Fruit fly (Drosophila melanogaster): ENCODE measurements around the gene CG11811.

CG11811 gene

dm6 chr3L:10704482-10704993 lies 13.7 kb downstream of the CG11811 start:
- no peak for TF ChIP-seq CG8478 (optimal IDR thresholded peaks at IDR 0.05)
- no peak for TF ChIP-seq CTCF (optimal IDR thresholded peaks at IDR 0.05)

DNA sequence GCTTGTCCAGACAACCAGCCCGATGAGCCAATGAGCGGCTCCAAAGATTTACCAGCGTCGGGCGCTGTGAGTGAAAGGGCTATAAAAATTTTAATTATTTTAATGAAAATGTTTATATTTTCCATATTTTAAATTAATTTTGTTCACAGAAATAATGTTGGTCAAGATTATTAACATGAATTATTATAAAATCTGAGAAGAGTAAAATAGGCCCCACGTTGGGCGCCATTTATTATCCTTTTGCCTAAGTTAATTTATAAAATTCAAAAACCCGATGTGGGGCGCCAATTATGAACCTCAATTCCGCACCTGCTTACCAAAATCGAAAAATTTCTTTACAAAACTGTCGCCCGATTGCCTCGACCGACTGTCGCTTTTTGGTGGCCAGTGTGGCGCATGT lies 18.3 kb downstream of the CG11811 start:
- TF ChIP-seq CG8478 (optimal IDR thresholded peaks at IDR 0.05), result no peak
- TF ChIP-seq CTCF (optimal IDR thresholded peaks at IDR 0.05), result no peak

- no peak for TF ChIP-seq CG8478 (optimal IDR thresholded peaks at IDR 0.05)
- TF ChIP-seq CTCF (optimal IDR thresholded peaks at IDR 0.05), result no peak
These were observed 20.5 kb downstream of the CG11811 start for dm6 chr3L:10711352-10711751.

- TF ChIP-seq CTCF (optimal IDR thresholded peaks at IDR 0.05), result no peak
- no peak for TF ChIP-seq CG8478 (optimal IDR thresholded peaks at IDR 0.05)
These were observed 21.2 kb downstream of the CG11811 start for dm6 chr3L:10712005-10712404.

DNA sequence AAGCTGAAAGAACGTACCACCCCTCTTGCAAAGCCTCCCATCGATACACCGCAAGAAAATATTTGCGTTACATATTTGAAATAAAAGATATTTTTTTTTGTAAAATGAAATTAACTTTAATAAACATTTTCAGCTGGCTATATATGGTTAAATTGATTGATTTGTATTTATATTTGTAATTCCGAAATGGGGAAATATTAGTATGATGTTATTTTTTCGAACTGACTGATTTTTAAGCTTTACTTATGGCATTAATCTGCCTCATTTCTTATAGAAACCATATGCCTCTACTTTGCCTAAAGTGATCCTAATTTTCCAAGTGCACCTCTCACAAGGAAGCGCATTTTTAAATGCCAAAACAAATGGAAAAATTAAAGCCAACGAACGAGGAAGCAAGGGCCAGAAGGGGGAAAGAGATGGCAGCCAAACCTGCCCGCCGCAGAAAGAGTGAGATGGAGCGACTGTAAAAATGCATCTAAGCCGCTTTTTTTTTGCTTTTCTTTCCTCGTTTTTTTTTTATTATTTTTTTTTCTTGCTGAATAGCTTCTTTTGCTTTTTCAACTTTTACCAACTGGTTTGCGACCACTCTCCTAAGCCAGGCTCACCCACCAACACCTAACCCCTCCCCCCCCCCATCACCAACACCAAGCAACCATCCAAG lies 22.8 kb downstream of the CG11811 start:
- TF ChIP-seq CTCF (optimal IDR thresholded peaks at IDR 0.05) (no peak), CG8478 (optimal IDR thresholded peaks at IDR 0.05) (no peak)

- TF ChIP-seq CG8478 (optimal IDR thresholded peaks at IDR 0.05) (no peak), CTCF (optimal IDR thresholded peaks at IDR 0.05) (no peak)
These were observed 24.9 kb downstream of the CG11811 start for dm6 chr3L:10715748-10716147.

DNA sequence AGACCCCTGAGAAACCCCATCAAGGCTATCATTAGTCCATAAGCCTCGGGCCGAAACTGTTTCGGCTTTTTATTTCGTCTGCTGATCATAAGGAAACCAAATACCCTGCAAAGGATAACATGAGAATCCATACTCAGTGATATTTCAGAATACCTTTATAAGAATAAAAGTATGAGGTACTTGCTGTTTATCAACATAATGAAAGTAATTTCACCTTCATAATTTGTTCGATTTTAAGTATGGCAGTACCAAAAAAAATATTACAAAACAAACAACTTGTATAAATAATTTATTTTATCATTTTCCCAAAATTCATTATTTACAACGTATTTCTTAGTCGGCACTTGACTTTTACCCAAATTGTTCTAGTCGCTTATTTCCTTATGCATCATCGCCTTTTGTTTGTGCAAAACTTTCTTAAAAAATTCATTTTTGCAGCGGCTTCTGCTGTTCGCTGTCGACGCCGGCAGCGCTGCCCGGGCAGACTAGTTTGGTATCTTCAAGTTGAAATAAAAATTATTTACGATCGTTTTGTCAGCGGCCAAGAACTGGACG lies 25.6 kb downstream of the CG11811 start:
- TF ChIP-seq CTCF (optimal IDR thresholded peaks at IDR 0.05) (no peak), CG8478 (optimal IDR thresholded peaks at IDR 0.05) (no peak)

dm6 chr3L:10719771-10720170 lies 28.9 kb downstream of the CG11811 start:
- TF ChIP-seq CTCF (optimal IDR thresholded peaks at IDR 0.05), result no peak
- no peak for TF ChIP-seq CG8478 (optimal IDR thresholded peaks at IDR 0.05)

dm6 chr3L:10722607-10723006 lies 31.8 kb downstream of the CG11811 start:
- no peak for TF ChIP-seq CTCF (optimal IDR thresholded peaks at IDR 0.05)
- TF ChIP-seq CG8478 (optimal IDR thresholded peaks at IDR 0.05), result no peak

DNA sequence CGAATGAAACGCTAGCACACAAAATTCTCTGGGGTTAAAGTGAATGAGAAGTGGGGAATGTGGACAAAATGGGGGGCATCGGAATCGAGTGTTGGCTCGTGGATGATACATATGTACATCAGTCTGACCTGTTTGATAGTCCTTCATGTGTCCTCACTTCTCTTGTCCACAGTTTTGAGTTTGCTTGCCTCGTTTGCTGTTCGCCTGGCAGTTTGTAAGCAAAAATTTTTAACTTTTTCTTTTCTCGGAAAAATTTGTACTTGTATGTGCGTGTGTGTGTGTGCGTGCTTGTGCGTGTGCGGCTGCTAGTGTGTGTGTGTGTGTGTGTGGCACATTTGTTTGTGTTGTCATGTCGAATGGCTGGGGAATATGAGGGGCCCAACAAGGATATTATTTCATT lies 32.8 kb downstream of the CG11811 start:
- no peak for TF ChIP-seq CG8478 (optimal IDR thresholded peaks at IDR 0.05)
- no peak for TF ChIP-seq CTCF (optimal IDR thresholded peaks at IDR 0.05)

DNA sequence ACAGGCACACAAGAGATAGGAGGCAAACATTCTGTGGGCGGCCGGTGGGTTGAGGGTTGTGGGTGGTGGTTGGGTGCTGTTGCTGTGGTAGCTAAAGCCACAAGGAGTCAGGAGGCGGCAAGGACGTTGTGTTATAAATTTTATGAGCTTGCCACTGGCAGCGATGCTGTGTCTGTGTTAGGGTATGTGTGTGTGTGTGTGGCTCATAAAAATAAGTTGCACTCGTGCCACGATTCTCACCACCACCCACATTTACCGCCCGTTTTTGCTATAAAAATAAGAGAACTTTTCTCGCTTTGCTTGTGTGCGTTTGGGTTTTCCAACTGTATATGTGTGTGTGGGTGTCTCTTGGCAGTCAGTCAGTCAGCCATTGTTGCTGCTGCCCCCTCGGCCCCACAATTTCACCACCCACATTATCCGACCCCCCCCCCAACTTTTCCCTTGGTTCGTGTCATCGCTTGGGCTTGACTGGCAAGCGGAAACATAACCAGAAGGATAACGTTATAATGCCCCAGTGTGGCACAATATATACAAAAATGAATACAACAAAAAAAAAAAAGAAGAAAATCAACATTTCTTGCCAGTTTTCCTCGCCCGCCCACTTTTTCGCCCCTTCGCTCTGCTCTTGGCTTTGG lies 34.1 kb downstream of the CG11811 start:
- TF ChIP-seq CG8478 (optimal IDR thresholded peaks at IDR 0.05), result no peak

dm6 chr3L:10727123-10727522 lies 36.3 kb downstream of the CG11811 start:
- TF ChIP-seq CG8478 (optimal IDR thresholded peaks at IDR 0.05) (no peak), CTCF (optimal IDR thresholded peaks at IDR 0.05) (no peak)

dm6 chr3L:10732032-10732431 lies 41.2 kb downstream of the CG11811 start:
- no peak for TF ChIP-seq CG8478 (optimal IDR thresholded peaks at IDR 0.05)
- TF ChIP-seq CTCF (optimal IDR thresholded peaks at IDR 0.05), result no peak

DNA sequence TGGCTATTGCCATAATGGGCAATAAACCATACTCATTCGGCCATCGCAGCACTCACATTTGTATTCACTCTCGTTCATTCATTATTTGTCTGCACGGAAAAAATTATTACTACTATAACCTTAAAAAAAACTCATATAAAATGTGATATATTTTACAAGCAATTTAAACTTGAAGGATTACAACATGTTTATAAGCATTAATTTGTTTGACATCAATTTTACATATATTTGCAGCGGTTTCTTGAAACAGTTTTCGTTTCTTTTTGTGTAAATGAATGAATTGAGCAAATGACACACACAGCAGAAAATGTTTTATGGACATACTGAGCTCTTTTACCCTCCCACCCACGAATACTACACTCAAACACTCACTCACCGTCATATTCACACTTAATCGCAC lies 42.7 kb downstream of the CG11811 start:
- TF ChIP-seq CG8478 (optimal IDR thresholded peaks at IDR 0.05) (no peak), CTCF (optimal IDR thresholded peaks at IDR 0.05) (no peak)

DNA sequence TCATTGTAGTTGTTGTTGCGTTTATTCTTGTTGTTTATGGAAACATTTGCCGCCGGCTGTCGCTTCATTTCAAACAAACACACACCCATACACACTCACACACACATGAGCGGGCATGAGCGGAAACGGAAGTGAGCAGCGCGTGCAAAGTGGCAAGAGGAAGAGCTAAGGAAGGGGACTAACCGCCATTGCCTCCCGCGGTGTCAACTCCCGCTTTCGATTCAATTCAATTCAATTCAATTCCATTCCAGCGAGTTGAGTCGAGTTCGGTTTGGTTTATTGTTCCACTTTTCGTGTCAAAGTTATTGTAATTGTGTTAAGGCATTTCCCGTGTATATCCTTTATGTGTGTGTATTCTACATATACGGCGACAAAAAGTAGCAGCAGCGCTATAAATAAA lies 43.7 kb downstream of the CG11811 start:
- no peak for TF ChIP-seq CTCF (optimal IDR thresholded peaks at IDR 0.05)
- no peak for TF ChIP-seq CG8478 (optimal IDR thresholded peaks at IDR 0.05)

DNA sequence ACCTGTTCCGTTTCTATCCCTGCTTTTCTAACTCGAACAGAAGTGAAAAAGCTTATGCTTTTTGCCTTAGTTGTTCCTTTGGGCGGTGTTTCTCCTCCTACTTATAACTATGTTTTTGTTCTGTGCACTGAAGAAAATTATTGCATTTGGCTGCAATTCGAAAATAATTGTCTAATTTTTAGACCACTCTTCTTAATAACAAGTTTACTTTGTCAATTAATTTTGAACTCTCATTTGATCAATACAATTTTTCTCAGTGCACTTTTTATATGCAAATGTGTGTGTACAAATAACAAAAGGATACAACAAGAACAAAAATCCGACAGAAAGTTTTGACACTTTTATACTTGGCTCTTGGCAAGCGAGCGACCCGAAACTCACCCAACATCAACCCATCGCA lies 44.3 kb downstream of the CG11811 start:
- TF ChIP-seq CG8478 (optimal IDR thresholded peaks at IDR 0.05) (no peak), CTCF (optimal IDR thresholded peaks at IDR 0.05) (no peak)

All from S2 (cell line).